Worm (Caenorhabditis elegans) whole organism, early embryonic: ENCODE data around the gene Y116A8C.25.

Experiments used
- aly-1 ChIP-seq: sonication (generic microtip); optimal IDR thresholded peaks from 2 replicates; lab custom pipeline; 2016; ENCODE audit warnings: missing genetic modification characterization, missing compliant biosample characterization
- ama-1 ChIP-seq: fragments of 150-350 bp; optimal IDR thresholded peaks from 2 replicates; lab custom pipeline; 2014
- ceh-13 ChIP-seq: fragments of 200-800 bp; sonication (Bioruptor generic); optimal IDR thresholded peaks from 2 replicates; lab custom pipeline; 2018; ENCODE audit warnings: mild to moderate bottlenecking, missing genetic modification characterization, missing compliant biosample characterization
- flt-1 ChIP-seq: fragments of 200-800 bp; sonication (Bioruptor generic); IDR thresholded peaks from 2 replicates; pipeline ENCODE4 v1.3.6; 2022; ENCODE audit warnings: missing genetic modification characterization, missing compliant biosample characterization
- hmg-4 ChIP-seq: fragments of 200-800 bp; sonication (Bioruptor generic); optimal IDR thresholded peaks from 2 replicates; lab custom pipeline; 2018; ENCODE audit warnings: mild to moderate bottlenecking, missing genetic modification characterization, missing compliant biosample characterization
- hnd-1 ChIP-seq: sonication (generic microtip); optimal IDR thresholded peaks from 2 replicates; lab custom pipeline; 2016; ENCODE audit warnings: missing genetic modification characterization, missing compliant biosample characterization
- sea-1 ChIP-seq: fragments of 200-800 bp; sonication (Bioruptor generic); conservative IDR thresholded peaks from 2 replicates; pipeline ENCODE4 v1.3.6; 2022; ENCODE audit warnings: missing genetic modification characterization, missing compliant biosample characterization
- tbx-11 ChIP-seq: fragments of 200-800 bp; sonication (Bioruptor generic); IDR thresholded peaks from 2 replicates; pipeline ENCODE4 v1.3.6; 2022; ENCODE audit warnings: missing genetic modification characterization, missing compliant biosample characterization

DNA sequence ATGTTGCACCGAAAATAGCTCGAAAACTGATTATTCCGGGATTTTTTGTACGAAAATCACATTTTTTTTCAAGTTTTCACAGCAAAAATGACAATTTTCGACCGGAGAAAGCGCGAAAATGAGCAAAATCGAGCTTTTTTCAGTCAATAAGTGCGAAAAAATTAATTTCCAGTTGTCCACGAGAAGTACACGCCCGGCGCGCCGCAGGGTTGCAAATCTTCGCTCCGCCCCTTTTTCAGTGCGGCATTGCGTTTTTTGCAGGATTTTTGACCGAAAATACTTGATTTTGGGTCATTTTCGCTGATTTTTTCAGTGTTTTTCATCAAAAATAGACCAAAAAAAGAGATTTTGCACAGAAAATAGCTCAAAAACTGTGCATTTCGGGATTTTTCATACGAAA is 5.8 kb upstream of the Y116A8C.25 start:
- no peak for TF ChIP-seq ceh-13 (GFP tag; lab: Kevin White, UChicago)
- no peak for TF ChIP-seq flt-1 (GFP tag; lab: Robert Waterston, UW)
- no peak for TF ChIP-seq hmg-4 (GFP tag; lab: Kevin White, UChicago)
- no peak for TF ChIP-seq aly-1 (tag; lab: Kevin White, UChicago)
- no peak for TF ChIP-seq ama-1 (lab: Kevin White, UChicago)
- no peak for TF ChIP-seq sea-1 (GFP tag; lab: Robert Waterston, UW)
- TF ChIP-seq hnd-1 (tag; lab: Kevin White, UChicago): no peak
- no peak for TF ChIP-seq tbx-11
